Worm (Caenorhabditis elegans) whole organism, L4/young adult: ENCODE results near the gene F42C5.5.

Source experiments
- W03F9.2 ChIP-seq: fragments of 150-350 bp; optimal IDR thresholded peaks from 2 replicates; lab custom pipeline; 2014; ENCODE audit warnings: missing biosample characterization, missing genetic modification characterization
- dao-5 ChIP-seq: sonication (generic microtip); optimal IDR thresholded peaks from 2 replicates; lab custom pipeline; 2016; ENCODE audit warnings: missing genotype, missing genetic modification characterization, moderate library complexity, missing compliant biosample characterization
- him-1 ChIP-seq: sonication (generic microtip); optimal IDR thresholded peaks from 2 replicates; lab custom pipeline; 2016; ENCODE audit warnings: missing genotype, missing genetic modification reagents, missing genetic modification characterization, missing compliant biosample characterization

F42C5.5 gene

ce11 chrIV:7245592-7245991 lies 48.4 kb downstream of the F42C5.5 start:
- TF ChIP-seq dao-5: no peak
- TF ChIP-seq him-1 (tag; lab: Kevin White, UChicago): no peak
- no peak for TF ChIP-seq W03F9.2 (tag; lab: Kevin White, UChicago)

DNA sequence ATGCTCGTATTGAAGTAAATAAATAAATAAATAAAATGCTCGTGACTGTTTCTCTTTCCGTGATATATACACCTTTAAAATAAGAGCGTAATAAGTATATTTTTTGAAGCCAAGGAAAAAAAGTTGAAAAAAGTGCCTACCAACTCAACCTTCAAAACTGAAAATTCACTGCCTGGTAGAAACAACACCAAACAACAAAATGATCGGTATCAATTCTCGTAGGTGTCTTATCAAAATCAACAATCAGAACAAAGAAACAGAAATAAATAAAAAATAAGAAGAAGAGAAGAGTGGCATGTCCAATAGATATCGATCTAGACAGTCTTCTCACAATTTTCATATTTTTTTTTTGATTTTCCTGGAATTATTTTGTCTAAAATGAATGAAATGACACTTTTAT lies 50.1 kb downstream of the F42C5.5 start, which contains the start of gene afmd-1:
Gene afmd-1, plus strand, starts transcription at position 316 of the 400 bp plus-strand sequence.
- TF ChIP-seq dao-5: no peak
- no peak for TF ChIP-seq W03F9.2 (tag; lab: Kevin White, UChicago)
- TF ChIP-seq him-1 (tag; lab: Kevin White, UChicago): no peak
